Worm (Caenorhabditis elegans) whole organism, late embryonic: ENCODE measurements around the gene fbxc-32.

Source experiments
- T23F11.4 ChIP-seq: fragments of 200-800 bp; sonication (Bioruptor generic); optimal IDR thresholded peaks from 2 replicates; lab custom pipeline; 2018; ENCODE audit warnings: mild to moderate bottlenecking, missing genetic modification characterization, missing compliant biosample characterization
- nfya-1 ChIP-seq: sonication (generic microtip); optimal IDR thresholded peaks from 2 replicates; lab custom pipeline; 2017; ENCODE audit warnings: missing genetic modification characterization, mild to moderate bottlenecking, missing compliant biosample characterization, antibody characterized with exemption, moderate library complexity
- pha-2 ChIP-seq: sonication (generic microtip); optimal IDR thresholded peaks from 2 replicates; lab custom pipeline; 2017; ENCODE audit warnings: mild to moderate bottlenecking, missing genetic modification characterization, missing compliant biosample characterization
- tbx-7 ChIP-seq: sonication (generic microtip); optimal IDR thresholded peaks from 2 replicates; lab custom pipeline; 2016; ENCODE audit warnings: missing genotype, missing genetic modification characterization, missing compliant biosample characterization

- no peak for TF ChIP-seq T23F11.4
- no peak for TF ChIP-seq tbx-7 (tag; lab: Kevin White, UChicago)
- TF ChIP-seq nfya-1 (tag; lab: Kevin White, UChicago): no peak
- TF ChIP-seq pha-2 (tag; lab: Kevin White, UChicago): no peak
Measured at ce11 chrII:973999-974398, 26.0 kb upstream of the fbxc-32 start, which contains the start of gene fbxc-14.
